Fruit fly (Drosophila melanogaster) whole organism, adult: Measurements from ENCODE around the gene Tace.

Source experiments
- CG11617 ChIP-seq: fragments of 200-800 bp; sonication (Bioruptor generic); optimal IDR thresholded peaks from 2 replicates; lab custom pipeline; 2017; ENCODE audit warnings: mild to moderate bottlenecking, missing biosample characterization, missing genetic modification reagents, missing genetic modification characterization
- CG12768 ChIP-seq: fragments of 200-800 bp; sonication (Bioruptor generic); optimal IDR thresholded peaks from 2 replicates; lab custom pipeline; 2017; ENCODE audit warnings: missing biosample characterization, missing genetic modification characterization, mild to moderate bottlenecking, moderate library complexity, missing genetic modification reagents
- CG14711 ChIP-seq: fragments of 200-800 bp; sonication (Bioruptor generic); optimal IDR thresholded peaks from 2 replicates; lab custom pipeline; 2018; ENCODE audit warnings: missing biosample characterization, mild to moderate bottlenecking, missing genetic modification characterization, moderate library complexity
- CG1620 ChIP-seq: fragments of 200-800 bp; sonication (Bioruptor generic); optimal IDR thresholded peaks from 2 replicates; lab custom pipeline; 2016; ENCODE audit warnings: missing biosample characterization, missing genetic modification characterization
- CG33017 ChIP-seq: fragments of 200-800 bp; sonication (Bioruptor generic); optimal IDR thresholded peaks from 2 replicates; lab custom pipeline; 2018; ENCODE audit warnings: missing biosample characterization, mild to moderate bottlenecking, missing genetic modification characterization, moderate library complexity
- CG5204 ChIP-seq: fragments of 200-800 bp; sonication (Bioruptor generic); optimal IDR thresholded peaks from 2 replicates; lab custom pipeline; 2016; ENCODE audit warnings: missing biosample characterization, missing genetic modification characterization
- CG7045 ChIP-seq: fragments of 200-800 bp; sonication (Bioruptor generic); optimal IDR thresholded peaks from 2 replicates; lab custom pipeline; 2017; ENCODE audit warnings: missing biosample characterization, mild to moderate bottlenecking, missing genetic modification characterization
- CG7101 ChIP-seq: fragments of 200-800 bp; sonication (Bioruptor generic); optimal IDR thresholded peaks from 2 replicates; lab custom pipeline; 2018; ENCODE audit warnings: missing biosample characterization, mild to moderate bottlenecking, missing genetic modification characterization, moderate library complexity
- Clk ChIP-seq: fragments of 200-800 bp; sonication (Bioruptor generic); optimal IDR thresholded peaks from 2 replicates; lab custom pipeline; 2017; ENCODE audit warnings: missing biosample characterization, missing genetic modification characterization
- Crg-1 ChIP-seq: fragments of 200-800 bp; sonication (Bioruptor generic); optimal IDR thresholded peaks from 2 replicates; lab custom pipeline; 2016; ENCODE audit warnings: missing biosample characterization, missing genetic modification characterization
- Hr96 ChIP-seq: fragments of 200-800 bp; sonication (Bioruptor generic); optimal IDR thresholded peaks from 2 replicates; lab custom pipeline; 2016; ENCODE audit warnings: missing biosample characterization, missing genetic modification characterization
- Mnt ChIP-seq: fragments of 200-800 bp; sonication (Bioruptor generic); optimal IDR thresholded peaks from 2 replicates; lab custom pipeline; 2016; ENCODE audit warnings: missing biosample characterization, mild to moderate bottlenecking, missing genetic modification characterization
- bab1 ChIP-seq: fragments of 200-800 bp; sonication (Bioruptor generic); optimal IDR thresholded peaks from 3 replicates; lab custom pipeline; 2019; ENCODE audit warnings: missing biosample characterization, mild to moderate bottlenecking, missing genetic modification characterization, moderate library complexity
- cic ChIP-seq: fragments of 200-800 bp; sonication (Bioruptor generic); optimal IDR thresholded peaks from 2 replicates; lab custom pipeline; 2017; ENCODE audit warnings: missing biosample characterization, mild to moderate bottlenecking, missing genetic modification characterization, moderate library complexity
- cnc ChIP-seq, 2 experiments: fragments of >200 bp; optimal IDR thresholded peaks; 2 replicates each; lab custom pipeline; 2017
- kay ChIP-seq: fragments of 200-800 bp; sonication (Bioruptor generic); peaks from one replicate; lab custom pipeline; 2016; ENCODE audit warnings: missing biosample characterization, missing genetic modification characterization, borderline replicate concordance
- ovo ChIP-seq: fragments of 200-800 bp; sonication (Bioruptor generic); optimal IDR thresholded peaks from 2 replicates; lab custom pipeline; 2016; ENCODE audit warnings: missing biosample characterization, missing genetic modification characterization
- pad ChIP-seq: fragments of 200-800 bp; sonication (Bioruptor generic); optimal IDR thresholded peaks from 3 replicates; lab custom pipeline; 2017; ENCODE audit warnings: missing biosample characterization, missing genetic modification characterization, mild to moderate bottlenecking, moderate library complexity, missing genetic modification reagents
- tj ChIP-seq: fragments of 200-800 bp; sonication (Bioruptor generic); optimal IDR thresholded peaks from 3 replicates; lab custom pipeline; 2017; ENCODE audit warnings: missing biosample characterization, mild to moderate bottlenecking, missing genetic modification characterization, moderate library complexity
- toe ChIP-seq: fragments of 200-800 bp; sonication (Bioruptor generic); optimal IDR thresholded peaks from 2 replicates; lab custom pipeline; 2016; ENCODE audit warnings: missing biosample characterization, missing genetic modification characterization

Tace gene

dm6 chr3R:30022452-30023028 lies 22.2 kb downstream of the Tace start, which contains the start of the genes RpS28a and Axn:
Gene RpS28a (minus strand): TSS chr3R:30022648.
Gene Axn (plus strand): TSS chr3R:30022842.
- TF ChIP-seq CG5204 (GFP tag; lab: Kevin White, UChicago) (no peak), cnc (optimal IDR thresholded peaks at IDR 0.05; lab: Kevin White, UChicago) (no peak), kay (no peak), CG14711 (tag; lab: Kevin White, UChicago) (peak; percentile 57), CG11617 (GFP tag; lab: Kevin White, UChicago) (no peak), pad (GFP tag; lab: Kevin White, UChicago) (no peak), CG1620 (GFP tag; lab: Kevin White, UChicago) (no peak), ovo (GFP tag; lab: Kevin White, UChicago) (no peak), Crg-1 (GFP tag; lab: Kevin White, UChicago) (no peak), CG7101 (tag; lab: Kevin White, UChicago) (no peak), CG33017 (tag; lab: Kevin White, UChicago) (no peak), Clk (GFP tag; lab: Kevin White, UChicago) (no peak), Mnt (GFP tag; lab: Kevin White, UChicago) (peak; percentile 5), tj (GFP tag; lab: Kevin White, UChicago) (no peak), toe (GFP tag; lab: Kevin White, UChicago) (no peak)

dm6 chr3R:30023445-30023844 lies 23.1 kb downstream of the Tace start:
- TF ChIP-seq CG11617 (GFP tag; lab: Kevin White, UChicago) (no peak), Crg-1 (GFP tag; lab: Kevin White, UChicago) (no peak), Hr96 (GFP tag; lab: Kevin White, UChicago) (no peak), tj (GFP tag; lab: Kevin White, UChicago) (no peak), CG33017 (tag; lab: Kevin White, UChicago) (no peak), ovo (GFP tag; lab: Kevin White, UChicago) (no peak), cnc (optimal IDR thresholded peaks at IDR 0.05; lab: Kevin White, UChicago) (no peak), CG1620 (GFP tag; lab: Kevin White, UChicago) (no peak), Clk (GFP tag; lab: Kevin White, UChicago) (no peak), CG7101 (tag; lab: Kevin White, UChicago) (no peak), bab1 (GFP tag; lab: Kevin White, UChicago) (no peak), pad (GFP tag; lab: Kevin White, UChicago) (no peak), toe (GFP tag; lab: Kevin White, UChicago) (no peak), Mnt (GFP tag; lab: Kevin White, UChicago) (no peak)

dm6 chr3R:30030061-30030460 lies 29.7 kb downstream of the Tace start:
- TF ChIP-seq CG11617 (GFP tag; lab: Kevin White, UChicago): no peak
- no peak for TF ChIP-seq pad (GFP tag; lab: Kevin White, UChicago)
- TF ChIP-seq CG5204 (GFP tag; lab: Kevin White, UChicago): no peak
- no peak for TF ChIP-seq CG14711 (tag; lab: Kevin White, UChicago)
- no peak for TF ChIP-seq Crg-1 (GFP tag; lab: Kevin White, UChicago)
- TF ChIP-seq Mnt (GFP tag; lab: Kevin White, UChicago): no peak
- no peak for TF ChIP-seq Clk (GFP tag; lab: Kevin White, UChicago)
- no peak for TF ChIP-seq toe (GFP tag; lab: Kevin White, UChicago)
- no peak for TF ChIP-seq cnc (optimal IDR thresholded peaks at IDR 0.05; lab: Kevin White, UChicago)
- TF ChIP-seq CG7101 (tag; lab: Kevin White, UChicago): no peak
- no peak for TF ChIP-seq Hr96 (GFP tag; lab: Kevin White, UChicago)
- no peak for TF ChIP-seq CG12768 (GFP tag; lab: Kevin White, UChicago)
- TF ChIP-seq ovo (GFP tag; lab: Kevin White, UChicago): no peak
- no peak for TF ChIP-seq cic

dm6 chr3R:30032281-30032680 lies 32.0 kb downstream of the Tace start:
- TF ChIP-seq toe (GFP tag; lab: Kevin White, UChicago): no peak

DNA sequence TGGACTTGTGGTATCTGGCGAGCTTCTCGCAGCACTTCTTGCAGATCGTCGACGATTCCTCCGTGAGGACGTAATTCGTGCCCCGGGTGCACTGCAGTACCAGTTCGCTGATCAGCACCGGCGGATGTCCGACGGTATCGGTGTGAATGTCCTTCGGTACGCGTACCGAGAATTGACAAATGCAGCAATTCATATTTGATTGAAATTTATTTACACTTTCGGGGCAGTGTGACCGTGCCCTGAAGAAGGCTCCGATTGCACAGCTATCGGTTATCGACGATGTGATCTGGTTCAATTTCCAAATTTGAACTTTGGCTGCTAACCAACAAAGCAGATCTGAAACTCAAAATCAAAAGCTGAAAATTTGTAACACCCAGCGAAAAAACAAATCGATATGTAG lies 36.3 kb downstream of the Tace start, which contains the start of gene ZIPIC:
TSS of gene ZIPIC (minus strand) at position 262 of the 400 bp plus-strand sequence.
- TF ChIP-seq CG5204 (GFP tag; lab: Kevin White, UChicago) (no peak), CG33017 (tag; lab: Kevin White, UChicago) (no peak), Hr96 (GFP tag; lab: Kevin White, UChicago) (no peak), Mnt (GFP tag; lab: Kevin White, UChicago) (no peak), CG11617 (GFP tag; lab: Kevin White, UChicago) (no peak), CG7101 (tag; lab: Kevin White, UChicago) (no peak), Crg-1 (GFP tag; lab: Kevin White, UChicago) (no peak), CG14711 (tag; lab: Kevin White, UChicago) (no peak)

- TF ChIP-seq CG14711 (tag; lab: Kevin White, UChicago): no peak
Observed at dm6 chr3R:30037630-30038029, 37.3 kb downstream of the Tace start, which contains the start of gene ocn. Gene ocn (minus strand): TSS chr3R:30037730.

DNA sequence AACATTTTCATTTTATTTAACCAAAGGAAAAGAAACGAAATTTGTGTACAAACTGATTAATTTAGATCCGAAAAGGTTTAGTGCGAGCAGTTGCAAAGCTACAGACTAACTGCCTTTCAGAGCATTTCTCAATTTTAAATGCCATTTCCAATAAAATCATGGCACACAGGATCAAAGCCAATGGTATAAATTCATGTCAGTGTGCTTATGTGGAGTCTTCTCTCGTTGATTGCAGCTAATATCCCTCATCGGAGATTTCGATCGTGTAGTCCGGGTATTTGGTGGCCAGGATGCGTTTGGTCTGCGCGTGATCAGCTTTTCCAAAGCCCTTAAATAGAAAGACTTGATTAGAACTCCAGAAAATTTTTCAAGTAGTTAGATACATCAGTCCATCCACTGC lies 38.3 kb downstream of the Tace start, which contains the start of gene janB:
TSS of gene janB (minus strand) at position 101 of the 400 bp plus-strand sequence.
- TF ChIP-seq bab1 (GFP tag; lab: Kevin White, UChicago) (no peak), CG11617 (GFP tag; lab: Kevin White, UChicago) (no peak), CG7045 (no peak), ovo (GFP tag; lab: Kevin White, UChicago) (no peak), Clk (GFP tag; lab: Kevin White, UChicago) (no peak)
